Fruit fly (Drosophila melanogaster) whole organism, embryonic: Measurements from ENCODE around the gene Hpd.
A peak's percentile ranks its signal among the peaks of the same experiment; 100 is the strongest.

ENCODE experiments used
- Bgb ChIP-seq: fragments of 200-800 bp; sonication (Bioruptor generic); IDR thresholded peaks from 2 replicates; pipeline ENCODE4 v1.3.6; 2022; ENCODE audit warnings: missing biosample characterization, missing genetic modification characterization; ENCODE audit not compliant: partially characterized antibody
- BtbVII ChIP-seq: fragments of 200-800 bp; sonication (Bioruptor generic); optimal IDR thresholded peaks from 3 replicates; lab custom pipeline; 2017; ENCODE audit warnings: missing biosample characterization, mild to moderate bottlenecking, missing genetic modification characterization
- CG10654 ChIP-seq: fragments of 200-800 bp; sonication (Bioruptor generic); optimal IDR thresholded peaks from 2 replicates; lab custom pipeline; 2016; ENCODE audit warnings: missing biosample characterization, missing genetic modification characterization
- CG11093 ChIP-seq: fragments of 200-800 bp; sonication (Bioruptor generic); IDR thresholded peaks from 3 replicates; pipeline ENCODE4 v1.3.6; 2022; ENCODE audit warnings: missing biosample characterization, missing genetic modification characterization
- CG12391 ChIP-seq: fragments of 200-800 bp; sonication (Bioruptor generic); optimal IDR thresholded peaks from 3 replicates; lab custom pipeline; 2018; ENCODE audit warnings: missing biosample characterization, mild to moderate bottlenecking, missing genetic modification characterization, moderate library complexity
- CG14667 ChIP-seq: fragments of 200-800 bp; sonication (Bioruptor generic); IDR thresholded peaks from 2 replicates; pipeline ENCODE4 v1.3.6; 2022; ENCODE audit warnings: missing biosample characterization, missing genetic modification characterization
- CG15011 ChIP-seq: fragments of 200-800 bp; sonication (Bioruptor generic); optimal IDR thresholded peaks from 3 replicates; lab custom pipeline; 2018; ENCODE audit warnings: missing biosample characterization, mild to moderate bottlenecking, missing genetic modification characterization
- CG15269 ChIP-seq: fragments of 200-800 bp; sonication (Bioruptor generic); optimal IDR thresholded peaks from 2 replicates; lab custom pipeline; 2018; ENCODE audit warnings: missing biosample characterization, mild to moderate bottlenecking, missing genetic modification characterization, moderate library complexity
- CG15514 ChIP-seq: fragments of 200-800 bp; sonication (Bioruptor generic); optimal IDR thresholded peaks from 3 replicates; lab custom pipeline; 2017; ENCODE audit warnings: missing biosample characterization, missing genetic modification characterization, mild to moderate bottlenecking, moderate library complexity, missing genetic modification reagents
- CG1602 ChIP-seq: fragments of 200-800 bp; sonication (Bioruptor generic); optimal IDR thresholded peaks from 3 replicates; lab custom pipeline; 2016; ENCODE audit warnings: missing biosample characterization, missing genetic modification characterization
- CG1647 ChIP-seq: fragments of 200-800 bp; sonication (Bioruptor generic); optimal IDR thresholded peaks from 3 replicates; lab custom pipeline; 2016; ENCODE audit warnings: missing biosample characterization, missing genetic modification characterization
- CG17612 ChIP-seq: fragments of 200-800 bp; sonication (Bioruptor generic); IDR thresholded peaks from 2 replicates; pipeline ENCODE4 v1.3.6; 2022; ENCODE audit warnings: missing biosample characterization, missing genetic modification characterization
- CG2116 ChIP-seq: fragments of 200-800 bp; sonication (Bioruptor generic); optimal IDR thresholded peaks from 3 replicates; lab custom pipeline; 2018; ENCODE audit warnings: missing biosample characterization, mild to moderate bottlenecking, missing genetic modification characterization
- CG2202 ChIP-seq: fragments of 200-800 bp; sonication (Bioruptor generic); optimal IDR thresholded peaks from 2 replicates; lab custom pipeline; 2018; ENCODE audit warnings: missing biosample characterization, mild to moderate bottlenecking, missing genetic modification characterization
- CG31365 ChIP-seq: fragments of 200-800 bp; sonication (Bioruptor generic); optimal IDR thresholded peaks from 2 replicates; lab custom pipeline; 2018; ENCODE audit warnings: missing biosample characterization, mild to moderate bottlenecking, missing genetic modification characterization
- CG32532 ChIP-seq: fragments of 200-800 bp; sonication (Bioruptor generic); IDR thresholded peaks from 2 replicates; pipeline ENCODE4 v1.3.6; 2022; ENCODE audit warnings: missing biosample characterization, missing genetic modification characterization
- CG33557 ChIP-seq: fragments of 200-800 bp; sonication (Bioruptor generic); optimal IDR thresholded peaks from 2 replicates; lab custom pipeline; 2019; ENCODE audit warnings: missing biosample characterization, mild to moderate bottlenecking, missing genetic modification characterization, moderate library complexity
- CG4424 ChIP-seq: fragments of 200-800 bp; sonication (Bioruptor generic); optimal IDR thresholded peaks from 3 replicates; lab custom pipeline; 2016; ENCODE audit warnings: missing biosample characterization, missing genetic modification characterization
- CG4617 ChIP-seq: fragments of 200-800 bp; sonication (Bioruptor generic); optimal IDR thresholded peaks from 3 replicates; lab custom pipeline; 2016; ENCODE audit warnings: missing biosample characterization, missing genetic modification characterization, borderline replicate concordance
- CG4854 ChIP-seq: fragments of 200-800 bp; sonication (Bioruptor generic); optimal IDR thresholded peaks from 2 replicates; lab custom pipeline; 2016; ENCODE audit warnings: missing biosample characterization, missing genetic modification characterization, inconsistent platforms
- CG6272 ChIP-seq: fragments of 200-800 bp; sonication (Bioruptor generic); IDR thresholded peaks from 2 replicates; pipeline ENCODE4 v1.3.6; 2022; ENCODE audit warnings: missing biosample characterization, missing genetic modification characterization
- CG7963 ChIP-seq: fragments of 200-800 bp; sonication (Bioruptor generic); IDR thresholded peaks from 3 replicates; pipeline ENCODE4 v1.3.6; 2022; ENCODE audit warnings: missing biosample characterization, missing genetic modification characterization; ENCODE audit not compliant: partially characterized antibody
- CG7987 ChIP-seq: fragments of 200-800 bp; sonication (Bioruptor generic); optimal IDR thresholded peaks from 2 replicates; lab custom pipeline; 2018; ENCODE audit warnings: missing biosample characterization, mild to moderate bottlenecking, missing genetic modification characterization, moderate library complexity
- D ChIP-seq, 2 experiments: fragments of 200-800 bp in 1 of 2; fragments of >200 bp in 1 of 2; sonication (Bioruptor generic) in 1 of 2; optimal IDR thresholded peaks; 2 replicates in 1 of 2; 3 replicates in 1 of 2; lab custom pipeline; 2017; ENCODE audit warnings: mild to moderate bottlenecking in 1 of 2, missing biosample characterization in 1 of 2, missing genetic modification characterization in 1 of 2, missing genetic modification reagents in 1 of 2
- Dp ChIP-seq: fragments of 200-800 bp; sonication (Bioruptor generic); optimal IDR thresholded peaks from 2 replicates; lab custom pipeline; 2018; ENCODE audit warnings: missing biosample characterization, mild to moderate bottlenecking, missing genetic modification characterization, moderate library complexity
- E2f1 ChIP-seq: fragments of 200-800 bp; sonication (Bioruptor generic); IDR thresholded peaks from 2 replicates; pipeline ENCODE4 v1.3.6; 2022; ENCODE audit warnings: missing biosample characterization, missing genetic modification characterization
- Hr78 ChIP-seq, 2 experiments: fragments of 200-800 bp in 1 of 2; fragments of >200 bp in 1 of 2; sonication (Bioruptor generic) in 1 of 2; optimal IDR thresholded peaks; 2 replicates each; lab custom pipeline; 2017 to 2019; ENCODE audit warnings: missing biosample characterization in 2 of 2, missing genetic modification characterization in 2 of 2, mild to moderate bottlenecking in 1 of 2, moderate library complexity in 1 of 2
- Mes4 ChIP-seq: fragments of 200-800 bp; sonication (Bioruptor generic); optimal IDR thresholded peaks from 2 replicates; lab custom pipeline; 2016; ENCODE audit warnings: missing biosample characterization, missing genetic modification characterization
- Nf-YA ChIP-seq: fragments of 200-800 bp; sonication (Bioruptor generic); IDR thresholded peaks from 2 replicates; pipeline ENCODE4 v1.3.6; 2022; ENCODE audit warnings: missing biosample characterization, missing genetic modification characterization
- Oli ChIP-seq: fragments of 200-800 bp; sonication (Bioruptor generic); optimal IDR thresholded peaks from 2 replicates; lab custom pipeline; 2018; ENCODE audit warnings: missing biosample characterization, mild to moderate bottlenecking, missing genetic modification characterization, moderate library complexity
- Six4 ChIP-seq: fragments of 200-800 bp; sonication (Bioruptor generic); optimal IDR thresholded peaks from 2 replicates; lab custom pipeline; 2016; ENCODE audit warnings: missing biosample characterization, missing genetic modification characterization
- Usf ChIP-seq: fragments of 200-800 bp; sonication (Bioruptor generic); optimal IDR thresholded peaks from 2 replicates; lab custom pipeline; 2017; ENCODE audit warnings: missing genotype, missing biosample characterization, missing genetic modification characterization
- YL-1 ChIP-seq: fragments of 200-800 bp; sonication (Bioruptor generic); optimal IDR thresholded peaks from 3 replicates; lab custom pipeline; 2017; ENCODE audit warnings: missing biosample characterization, mild to moderate bottlenecking, missing genetic modification characterization
- az2 ChIP-seq: fragments of 200-800 bp; sonication (Bioruptor generic); optimal IDR thresholded peaks from 3 replicates; lab custom pipeline; 2016; ENCODE audit warnings: missing biosample characterization, missing genetic modification characterization
- bcd ChIP-seq: fragments of 200-800 bp; sonication (Bioruptor generic); optimal IDR thresholded peaks from 2 replicates; lab custom pipeline; 2017; ENCODE audit warnings: missing biosample characterization, mild to moderate bottlenecking, missing genetic modification characterization
- chm ChIP-seq: fragments of 200-800 bp; sonication (Bioruptor generic); IDR thresholded peaks from 2 replicates; pipeline ENCODE4 v1.3.6; 2022; ENCODE audit warnings: missing biosample characterization, missing genetic modification characterization
- esg ChIP-seq: fragments of 200-800 bp; sonication (Bioruptor generic); conservative IDR thresholded peaks from 2 replicates; pipeline ENCODE4 v1.3.6; 2022; ENCODE audit warnings: missing biosample characterization, missing genetic modification characterization
- eyg ChIP-seq: fragments of 200-800 bp; sonication (Bioruptor generic); optimal IDR thresholded peaks from 3 replicates; lab custom pipeline; 2016; ENCODE audit warnings: missing biosample characterization, missing genetic modification characterization
- fd96Cb ChIP-seq: fragments of 200-800 bp; sonication (Bioruptor generic); optimal IDR thresholded peaks from 2 replicates; lab custom pipeline; 2018; ENCODE audit warnings: missing biosample characterization, mild to moderate bottlenecking, missing genetic modification characterization, moderate library complexity
- fru ChIP-seq: fragments of >200 bp; optimal IDR thresholded peaks from 2 replicates; lab custom pipeline; 2017
- fu2 ChIP-seq: fragments of 200-800 bp; sonication (Bioruptor generic); optimal IDR thresholded peaks from 2 replicates; lab custom pipeline; 2016; ENCODE audit warnings: missing biosample characterization, missing genetic modification characterization
- gsb-n ChIP-seq: fragments of 200-800 bp; sonication (Bioruptor generic); optimal IDR thresholded peaks from 3 replicates; lab custom pipeline; 2018; ENCODE audit warnings: missing biosample characterization, mild to moderate bottlenecking, missing genetic modification characterization
- nmo ChIP-seq: fragments of 200-800 bp; sonication (Bioruptor generic); optimal IDR thresholded peaks from 2 replicates; lab custom pipeline; 2018; ENCODE audit warnings: missing biosample characterization, mild to moderate bottlenecking, missing genetic modification characterization, moderate library complexity
- pfk ChIP-seq: fragments of 200-800 bp; sonication (Bioruptor generic); optimal IDR thresholded peaks from 2 replicates; lab custom pipeline; 2018; ENCODE audit warnings: missing biosample characterization, mild to moderate bottlenecking, missing genetic modification characterization, moderate library complexity
- run ChIP-seq: fragments of 200-800 bp; sonication (Bioruptor generic); optimal IDR thresholded peaks from 3 replicates; lab custom pipeline; 2018; ENCODE audit warnings: missing biosample characterization, mild to moderate bottlenecking, missing genetic modification characterization
- sim ChIP-seq: fragments of 200-800 bp; sonication (Bioruptor generic); IDR thresholded peaks from 2 replicates; pipeline ENCODE4 v1.3.6; 2022; ENCODE audit warnings: missing biosample characterization, missing genetic modification characterization
- unpg ChIP-seq: fragments of 200-800 bp; sonication (Bioruptor generic); optimal IDR thresholded peaks from 3 replicates; lab custom pipeline; 2018; ENCODE audit warnings: missing biosample characterization, mild to moderate bottlenecking, missing genetic modification characterization, moderate library complexity
- zen2 ChIP-seq: fragments of 200-800 bp; sonication (Bioruptor generic); IDR thresholded peaks from 3 replicates; pipeline ENCODE4 v1.3.6; 2022; ENCODE audit warnings: missing biosample characterization, missing genetic modification characterization; ENCODE audit not compliant: partially characterized antibody
- zf30C ChIP-seq: fragments of 200-800 bp; sonication (Bioruptor generic); optimal IDR thresholded peaks from 3 replicates; lab custom pipeline; 2018; ENCODE audit warnings: missing biosample characterization, mild to moderate bottlenecking, missing genetic modification characterization

The Hpd gene

dm6 chr3L:20470991-20471498 lies 31.4 kb upstream of the Hpd start (continued):
- TF ChIP-seq unpg (GFP tag; lab: Kevin White, UChicago) (peak; percentile 65), run (tag; lab: Kevin White, UChicago) (peak; percentile 45), CG7987 (GFP tag; lab: Kevin White, UChicago) (peak; percentile 5), CG17612 (GFP tag; lab: Robert Waterston, UW) (no peak), CG7963 (GFP tag; lab: Robert Waterston, UW) (no peak), CG15514 (GFP tag; lab: Kevin White, UChicago) (peak; percentile 38), Dp (GFP tag; lab: Kevin White, UChicago) (no peak), Bgb (no peak), CG1647 (no peak), CG12391 (peak; percentile 35), CG10654 (GFP tag; lab: Kevin White, UChicago) (peak; percentile 29), D (optimal IDR thresholded peaks at IDR 0.05; lab: Kevin White, UChicago) (no peak), D (GFP tag; optimal IDR thresholded peaks at IDR 0.05; lab: Kevin White, UChicago) (peak; percentile 32), pfk (GFP tag; lab: Kevin White, UChicago) (no peak), sim (GFP tag; lab: Robert Waterston, UW) (peak; percentile 51; the same call in 1 of the 2 replicates), CG2116 (GFP tag; lab: Kevin White, UChicago) (peak; percentile 16), Hr78 (GFP tag; optimal IDR thresholded peaks at IDR 0.05; lab: Kevin White, UChicago) (no peak), CG4854 (GFP tag; lab: Kevin White, UChicago) (no peak), az2 (GFP tag; lab: Kevin White, UChicago) (peak; percentile 45), nmo (GFP tag; lab: Kevin White, UChicago) (peak; percentile 23), Six4 (GFP tag; lab: Kevin White, UChicago) (peak; percentile 54), Usf (GFP tag; lab: Kevin White, UChicago) (no peak), CG4617 (GFP tag; lab: Kevin White, UChicago) (no peak), E2f1 (GFP tag; lab: Robert Waterston, UW) (peak; percentile 53; the same call in 1 of the 2 replicates), CG1602 (GFP tag; lab: Kevin White, UChicago) (peak; percentile 8), esg (peak; percentile 22; the same call in 1 of the 2 replicates), CG15011 (GFP tag; lab: Kevin White, UChicago) (peak; percentile 0), CG33557 (no peak), BtbVII (GFP tag; lab: Kevin White, UChicago) (peak; percentile 58), CG14667 (GFP tag; lab: Robert Waterston, UW) (no peak), chm (GFP tag; lab: Robert Waterston, UW) (peak; percentile 53; the same call in 1 of the 2 replicates), Mes4 (GFP tag; lab: Kevin White, UChicago) (no peak), CG4424 (GFP tag; lab: Kevin White, UChicago) (peak; percentile 19), YL-1 (GFP tag; lab: Kevin White, UChicago) (no peak), CG6272 (no peak), fd96Cb (peak; percentile 50), zf30C (peak; percentile 77), gsb-n (tag; lab: Kevin White, UChicago) (peak; percentile 42), CG31365 (tag; lab: Kevin White, UChicago) (peak; percentile 13), fru (lab: Kevin White, UChicago) (no peak), CG11093 (GFP tag; lab: Robert Waterston, UW) (no peak; the same call in 2 of the 3 replicates), CG15269 (tag; lab: Kevin White, UChicago) (peak; percentile 56), CG32532 (GFP tag; lab: Robert Waterston, UW) (peak; percentile 27; the same call in 1 of the 2 replicates), Oli (tag; lab: Kevin White, UChicago) (peak; percentile 68), fu2 (GFP tag; lab: Kevin White, UChicago) (no peak), eyg (GFP tag; lab: Kevin White, UChicago) (no peak), Nf-YA (GFP tag; lab: Robert Waterston, UW) (peak; percentile 53; the same call in 1 of the 2 replicates), CG2202 (tag; lab: Kevin White, UChicago) (no peak), zen2 (no peak), bcd (GFP tag; lab: Kevin White, UChicago) (peak; percentile 29)
